Worm (Caenorhabditis elegans) whole organism, early embryonic: ENCODE measurements around the gene gem-4.

Experiments used
- F13C5.2 ChIP-seq: sonication (generic microtip); optimal IDR thresholded peaks from 2 replicates; lab custom pipeline; 2017; ENCODE audit warnings: mild to moderate bottlenecking, missing genetic modification characterization, inconsistent platforms, missing compliant biosample characterization
- aly-1 ChIP-seq: sonication (generic microtip); optimal IDR thresholded peaks from 2 replicates; lab custom pipeline; 2016; ENCODE audit warnings: missing genetic modification characterization, missing compliant biosample characterization
- ama-1 ChIP-seq: fragments of 150-350 bp; optimal IDR thresholded peaks from 2 replicates; lab custom pipeline; 2014
- flt-1 ChIP-seq: fragments of 200-800 bp; sonication (Bioruptor generic); IDR thresholded peaks from 2 replicates; pipeline ENCODE4 v1.3.6; 2022; ENCODE audit warnings: missing genetic modification characterization, missing compliant biosample characterization
- hmbx-1 ChIP-seq: sonication (generic microtip); optimal IDR thresholded peaks from 2 replicates; lab custom pipeline; 2016; ENCODE audit warnings: mild to moderate bottlenecking, missing genetic modification characterization, missing compliant biosample characterization
- hmg-4 ChIP-seq: fragments of 200-800 bp; sonication (Bioruptor generic); optimal IDR thresholded peaks from 2 replicates; lab custom pipeline; 2018; ENCODE audit warnings: mild to moderate bottlenecking, missing genetic modification characterization, missing compliant biosample characterization
- scrt-1 ChIP-seq: fragments of 200-800 bp; sonication (Bioruptor generic); IDR thresholded peaks from 2 replicates; pipeline ENCODE4 v1.3.6; 2022; ENCODE audit warnings: missing genetic modification characterization, missing compliant biosample characterization
- tbx-11 ChIP-seq: fragments of 200-800 bp; sonication (Bioruptor generic); IDR thresholded peaks from 2 replicates; pipeline ENCODE4 v1.3.6; 2022; ENCODE audit warnings: missing genetic modification characterization, missing compliant biosample characterization
- tbx-37 ChIP-seq: fragments of 200-800 bp; sonication (Bioruptor generic); conservative IDR thresholded peaks from 2 replicates; pipeline ENCODE4 v1.3.6; 2022; ENCODE audit warnings: missing genetic modification reagents, missing genetic modification characterization, missing compliant biosample characterization
- tra-4 ChIP-seq: sonication (generic microtip); optimal IDR thresholded peaks from 2 replicates; lab custom pipeline; 2017; ENCODE audit warnings: missing genetic modification characterization, missing compliant biosample characterization

- TF ChIP-seq ama-1 (no peak), hmbx-1 (tag; lab: Kevin White, UChicago) (no peak), tbx-37 (GFP tag; lab: Robert Waterston, UW) (no peak), F13C5.2 (tag; lab: Kevin White, UChicago) (no peak), tbx-11 (no peak), aly-1 (tag; lab: Kevin White, UChicago) (no peak), scrt-1 (GFP tag; lab: Robert Waterston, UW) (no peak), flt-1 (GFP tag; lab: Robert Waterston, UW) (no peak), hmg-4 (GFP tag; lab: Kevin White, UChicago) (no peak), tra-4 (no peak)
These were observed 39.8 kb downstream of the gem-4 start for ce11 chrIV:11785064-11785840.
